Worm (Caenorhabditis elegans): ENCODE measurements around the gene C33B4.5.
A peak's percentile ranks its signal among the peaks of the same experiment; 100 is the strongest.

The C33B4.5 gene

DNA sequence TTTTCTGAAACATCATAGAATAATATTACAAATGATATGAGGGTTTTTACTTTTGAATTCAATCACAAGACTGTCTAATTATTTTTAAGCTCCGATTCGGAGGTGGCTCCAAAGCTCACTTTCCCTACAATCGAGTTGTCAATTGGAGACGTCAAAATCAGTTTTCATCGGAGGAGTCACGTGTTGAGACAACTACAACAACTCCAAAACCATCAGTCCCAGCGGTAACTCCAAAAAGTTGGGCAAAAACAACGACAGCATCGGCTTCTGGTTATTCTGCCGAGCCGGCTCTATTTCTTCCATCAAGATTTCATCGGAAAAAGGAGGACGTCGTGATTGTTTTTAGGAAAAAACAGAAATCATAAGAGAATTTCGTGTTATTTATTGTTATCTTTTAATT is 972 bp downstream of the C33B4.5 start:
- TF ChIP-seq F33H1.4 (GFP tag; IDR thresholded peaks at IDR 0.05) (no peak), F10E7.11 (tag; optimal IDR thresholded peaks at IDR 0.05) (no peak), mcd-1 (GFP tag; IDR thresholded peaks at IDR 0.05) (no peak), lin-26 (GFP tag; IDR thresholded peaks at IDR 0.05) (no peak), ama-1 (optimal IDR thresholded peaks at IDR 0.05) (no peak), ama-1 (GFP tag; optimal IDR thresholded peaks at IDR 0.05) (no peak), hmg-20 (GFP tag; IDR thresholded peaks at IDR 0.05) (no peak), ztf-18 (tag; optimal IDR thresholded peaks at IDR 0.05) (no peak), F49E8.2 (tag; optimal IDR thresholded peaks at IDR 0.05; ENCODE audit: insufficient read depth) (no peak), nhr-120 (GFP tag; IDR thresholded peaks at IDR 0.05) (no peak), lin-54 (GFP tag; optimal IDR thresholded peaks at IDR 0.05) (no peak), K12H6.12 (tag; optimal IDR thresholded peaks at IDR 0.05) (no peak), madf-6 (GFP tag; IDR thresholded peaks at IDR 0.05) (no peak), pha-4 (tag; optimal IDR thresholded peaks at IDR 0.05) (no peak), zfh-2 (GFP tag; conservative IDR thresholded peaks at IDR 0.05) (no peak), ccch-3 (GFP tag; optimal IDR thresholded peaks at IDR 0.05) (no peak), fkh-3 (tag; optimal IDR thresholded peaks at IDR 0.05) (no peak), hrde-1 (tag; optimal IDR thresholded peaks at IDR 0.05; ENCODE audit: borderline replicate concordance) (no peak)

DNA sequence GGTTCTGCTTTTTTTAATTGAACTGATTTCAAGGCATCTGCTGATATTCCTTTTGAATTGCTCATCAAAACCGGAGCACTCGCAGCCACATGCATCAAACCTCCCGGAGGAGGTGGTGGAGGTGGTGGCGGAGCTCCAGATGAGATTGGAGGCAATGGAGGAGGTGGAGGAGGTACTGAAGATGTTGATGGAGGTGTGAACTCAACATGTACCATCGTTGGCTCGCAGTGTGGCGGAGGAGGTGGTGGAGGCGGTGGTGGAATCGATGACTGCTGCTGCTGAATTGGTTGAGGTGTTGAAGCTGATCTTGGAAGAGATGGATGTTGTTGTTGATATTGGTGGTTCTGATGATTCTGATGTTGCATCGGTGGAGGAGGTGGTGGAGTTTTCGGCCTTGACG is 3.8 kb downstream of the C33B4.5 start:
- TF ChIP-seq lin-54 (GFP tag; optimal IDR thresholded peaks at IDR 0.05) (no peak), nfya-1 (tag; optimal IDR thresholded peaks at IDR 0.05; ENCODE audit: borderline replicate concordance, insufficient read depth) (no peak), madf-8 (GFP tag; conservative IDR thresholded peaks at IDR 0.05) (no peak), egrh-3 (GFP tag; IDR thresholded peaks at IDR 0.05) (peak; percentile 8; the same call in 1 of the 2 replicates), sptf-2 (GFP tag; optimal IDR thresholded peaks at IDR 0.05) (no peak), zfh-2 (GFP tag; conservative IDR thresholded peaks at IDR 0.05) (peak; percentile 73), ceh-27 (GFP tag; optimal IDR thresholded peaks at IDR 0.05) (no peak), cebp-1 (GFP tag; IDR thresholded peaks at IDR 0.05) (no peak), cebp-1 (tag; optimal IDR thresholded peaks at IDR 0.05) (no peak), ztf-26 (tag; optimal IDR thresholded peaks at IDR 0.05) (no peak), pha-4 (tag; optimal IDR thresholded peaks at IDR 0.05) (no peak), sdz-38 (tag; optimal IDR thresholded peaks at IDR 0.05) (no peak), madf-3 (GFP tag; IDR thresholded peaks at IDR 0.05) (no peak), atf-7 (tag; optimal IDR thresholded peaks at IDR 0.05) (no peak), ztf-18 (tag; optimal IDR thresholded peaks at IDR 0.05) (no peak), nhr-27 (tag; optimal IDR thresholded peaks at IDR 0.05) (no peak), let-526 (GFP tag; IDR thresholded peaks at IDR 0.05) (no peak), snpc-4 (GFP tag; optimal IDR thresholded peaks at IDR 0.05) (no peak), snpc-4 (tag; optimal IDR thresholded peaks at IDR 0.05) (no peak), T26A5.8 (tag; optimal IDR thresholded peaks at IDR 0.05) (no peak), lin-26 (GFP tag; IDR thresholded peaks at IDR 0.05) (no peak), hlh-12 (tag; optimal IDR thresholded peaks at IDR 0.05) (no peak), T07F8.4 (tag; optimal IDR thresholded peaks at IDR 0.05) (no peak), tbx-9 (tag; optimal IDR thresholded peaks at IDR 0.05; ENCODE audit: borderline replicate concordance) (no peak), B0019.2 (GFP tag; conservative IDR thresholded peaks at IDR 0.05) (no peak), ceh-58 (GFP tag; IDR thresholded peaks at IDR 0.05) (0 out of 2 replicates have a peak, but pooled peaks have one; percentile 24), tbp1 (GFP tag; optimal IDR thresholded peaks at IDR 0.05) (no peak)

All from whole organism, young adult.